Fruit fly (Drosophila melanogaster) S2 (cell line): ENCODE results near the gene Bsg.

ENCODE experiments used
- CG8478 ChIP-seq: fragments of >200 bp; optimal IDR thresholded peaks from 2 replicates; lab custom pipeline; 2018
- CTCF ChIP-seq, 2 experiments: fragments of >200 bp; optimal IDR thresholded peaks; 2 replicates each; lab custom pipeline; 2018

Bsg gene

DNA sequence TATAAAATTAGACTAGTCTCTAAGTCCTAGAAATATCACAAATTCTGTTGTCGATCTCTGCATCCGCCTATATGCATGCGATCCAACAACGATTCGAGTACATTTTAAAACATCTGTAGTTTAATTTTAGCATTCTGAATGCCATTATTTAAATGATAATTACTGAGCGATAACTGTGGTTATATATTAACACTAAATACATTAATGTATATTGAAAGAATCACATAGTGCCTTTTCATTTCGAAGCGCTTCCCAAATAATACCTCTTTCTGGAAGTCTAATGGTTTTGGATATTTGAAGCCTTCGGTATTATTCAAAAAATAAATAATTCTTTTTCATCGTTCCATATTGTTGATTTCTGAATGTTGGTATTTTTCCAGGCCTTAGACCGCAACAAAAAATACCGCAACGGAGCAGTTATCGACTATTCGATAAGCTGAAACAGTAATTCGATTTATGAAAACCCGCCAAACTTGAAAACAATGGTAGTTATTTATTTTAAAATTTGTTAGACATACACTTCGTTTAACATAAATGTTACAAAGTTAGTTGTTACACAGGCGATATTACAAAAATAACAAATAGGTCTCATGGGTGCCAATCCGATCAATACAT, 50.7 kb downstream of the Bsg start:
- TF ChIP-seq CG8478 (lab: Kevin White, UChicago), result no peak
- TF ChIP-seq CTCF (optimal IDR thresholded peaks at IDR 0.05; lab: Kevin White, UChicago), result no peak

dm6 chr2L:8142760-8143159, 59.5 kb downstream of the Bsg start:
- TF ChIP-seq CTCF (optimal IDR thresholded peaks at IDR 0.05; lab: Kevin White, UChicago) (no peak), CG8478 (lab: Kevin White, UChicago) (no peak)

dm6 chr2L:8143947-8144346, 60.7 kb downstream of the Bsg start, which contains the start of gene CG42762:
TSS of gene CG42762 (minus strand) at chr2L:8144047.
- TF ChIP-seq CTCF (optimal IDR thresholded peaks at IDR 0.05; lab: Kevin White, UChicago) (no peak), CG8478 (lab: Kevin White, UChicago) (no peak)

DNA sequence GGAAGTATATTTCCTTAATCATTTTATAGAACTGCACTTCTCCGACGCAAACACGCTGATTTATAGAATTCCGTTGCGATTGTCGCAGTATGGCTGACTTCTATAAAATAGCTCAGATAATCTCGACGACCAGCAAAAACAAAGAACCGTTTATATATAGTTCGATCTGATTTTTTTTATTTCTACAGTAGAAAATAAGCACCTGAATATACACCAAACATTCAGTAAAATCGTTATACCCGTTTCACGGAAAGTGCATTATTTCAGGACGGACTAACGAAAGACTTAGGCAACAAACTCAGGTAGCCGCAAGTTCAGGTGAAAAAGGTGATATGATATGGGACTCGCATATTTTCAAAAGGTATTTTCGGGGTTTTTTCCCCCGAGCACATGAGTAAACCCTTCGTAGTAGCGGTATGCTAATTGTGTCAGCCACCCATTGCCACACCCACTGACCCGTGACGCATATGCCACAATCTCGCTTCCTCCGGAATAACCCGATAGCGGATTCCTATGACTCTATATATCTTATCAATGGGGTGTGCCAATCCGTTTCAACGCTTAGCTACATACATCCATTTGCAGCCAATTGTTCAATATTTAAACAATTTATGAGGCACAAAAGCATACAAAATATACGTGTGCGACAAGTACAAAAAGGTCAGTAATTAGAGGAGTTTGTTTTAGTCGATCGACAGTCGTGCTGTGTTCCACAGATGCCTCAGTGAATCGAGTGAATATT, 62.0 kb downstream of the Bsg start, which contains the start of the genes CG42763 and CG43394:
Gene CG42763, minus strand, starts transcription at position 41 of the 742 bp plus-strand sequence.
Gene CG43394, plus strand, starts transcription at position 692 of the 742 bp plus-strand sequence.
- TF ChIP-seq CG8478 (lab: Kevin White, UChicago) (no peak), CTCF (optimal IDR thresholded peaks at IDR 0.05; lab: Kevin White, UChicago) (no peak)

DNA sequence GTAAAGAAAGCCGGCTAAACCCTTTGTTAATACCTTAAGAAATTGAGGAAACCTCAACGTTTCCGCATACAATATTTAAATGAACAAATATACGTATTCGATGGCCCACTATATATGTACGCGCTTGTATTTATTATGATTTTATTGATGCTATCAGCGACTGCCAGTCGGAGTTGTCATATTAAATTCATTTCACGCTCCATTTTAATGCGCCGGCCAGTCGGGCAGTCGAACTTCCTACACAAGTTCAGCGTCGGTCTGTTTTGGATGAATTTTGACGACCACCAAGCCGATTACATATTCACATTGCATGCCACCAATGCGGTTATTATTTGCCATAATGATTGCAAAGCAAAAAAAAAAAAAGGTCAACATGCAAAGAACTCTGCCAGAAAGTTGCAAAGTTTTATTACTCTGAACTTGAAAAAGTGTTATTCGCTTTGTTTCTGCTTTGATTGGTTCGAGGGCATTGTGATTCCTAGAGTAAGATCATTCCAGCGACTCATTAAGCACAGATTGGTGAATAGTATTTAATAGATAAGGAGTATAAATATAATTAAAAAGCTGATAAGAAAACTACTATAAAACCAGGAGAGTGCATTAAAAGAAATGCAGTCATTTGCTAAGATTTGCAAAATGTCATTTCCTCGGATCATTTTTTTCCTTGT, 63.9 kb downstream of the Bsg start, which contains the start of gene CG31606:
Gene CG31606, plus strand, starts transcription at position 618 of the 668 bp plus-strand sequence.
- no peak for TF ChIP-seq CG8478 (lab: Kevin White, UChicago)
- TF ChIP-seq CTCF (optimal IDR thresholded peaks at IDR 0.05; lab: Kevin White, UChicago), result no peak

DNA sequence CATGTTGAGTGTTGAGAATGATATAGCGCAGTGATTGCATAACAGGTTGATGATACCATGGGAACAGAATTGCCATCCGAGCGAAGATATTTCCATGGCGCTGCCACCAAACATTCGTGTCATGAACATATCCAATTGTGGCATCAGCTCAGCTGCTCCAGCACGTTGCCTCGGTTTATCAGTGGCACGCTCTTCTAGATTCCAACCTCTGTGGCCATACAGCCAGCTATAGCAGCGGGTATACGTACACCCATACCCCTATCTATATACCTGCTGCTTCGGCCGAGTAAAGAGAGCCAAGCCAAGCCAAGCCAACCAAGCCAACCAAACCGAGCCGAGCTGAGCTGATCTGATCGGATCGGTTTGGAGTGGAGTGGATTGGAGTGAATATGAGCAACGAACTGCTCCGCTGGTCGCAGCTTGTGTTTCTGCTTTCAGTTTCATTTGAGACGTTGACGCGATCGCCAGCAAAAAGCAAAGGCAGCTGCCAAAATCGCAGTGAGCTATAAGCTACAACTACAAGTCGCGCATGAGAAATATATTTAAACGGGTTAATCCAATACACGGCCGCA, 65.4 kb downstream of the Bsg start:
- TF ChIP-seq CTCF (optimal IDR thresholded peaks at IDR 0.05; lab: Kevin White, UChicago), result no peak
- no peak for TF ChIP-seq CG8478 (lab: Kevin White, UChicago)

- TF ChIP-seq CG8478 (lab: Kevin White, UChicago) (no peak), CTCF (optimal IDR thresholded peaks at IDR 0.05; lab: Kevin White, UChicago) (no peak)
Measured at dm6 chr2L:8156682-8157081, 73.5 kb downstream of the Bsg start.

dm6 chr2L:8157166-8157565, 73.9 kb downstream of the Bsg start:
- TF ChIP-seq CTCF (optimal IDR thresholded peaks at IDR 0.05; lab: Kevin White, UChicago), result no peak

DNA sequence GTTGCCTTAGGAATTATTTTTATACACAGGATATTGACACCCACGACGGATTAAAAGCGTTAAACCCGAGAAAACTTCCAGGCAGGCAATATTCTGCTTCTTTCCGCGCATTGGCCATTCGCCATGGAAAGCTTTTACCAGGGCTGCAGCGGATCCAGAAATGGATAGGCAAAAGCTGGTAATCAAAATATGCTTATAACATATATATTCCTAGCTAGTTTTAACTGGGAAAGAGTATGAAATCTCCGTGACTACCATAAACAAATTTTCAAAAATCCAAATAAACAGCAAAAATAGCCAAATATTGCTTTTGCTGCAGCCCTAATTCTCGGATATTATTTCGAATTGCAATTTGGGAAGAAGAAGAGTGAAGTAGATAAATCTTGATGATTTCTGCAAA, 76.3 kb downstream of the Bsg start, which contains the start of the genes PAPLA1 and Rbsn-5:
Gene PAPLA1, minus strand, starts transcription at position 141 of the 400 bp plus-strand sequence.
Gene Rbsn-5, plus strand, starts transcription at position 335 of the 400 bp plus-strand sequence.
- TF ChIP-seq CG8478 (lab: Kevin White, UChicago), result no peak
- TF ChIP-seq CTCF (optimal IDR thresholded peaks at IDR 0.05; lab: Kevin White, UChicago), result no peak

DNA sequence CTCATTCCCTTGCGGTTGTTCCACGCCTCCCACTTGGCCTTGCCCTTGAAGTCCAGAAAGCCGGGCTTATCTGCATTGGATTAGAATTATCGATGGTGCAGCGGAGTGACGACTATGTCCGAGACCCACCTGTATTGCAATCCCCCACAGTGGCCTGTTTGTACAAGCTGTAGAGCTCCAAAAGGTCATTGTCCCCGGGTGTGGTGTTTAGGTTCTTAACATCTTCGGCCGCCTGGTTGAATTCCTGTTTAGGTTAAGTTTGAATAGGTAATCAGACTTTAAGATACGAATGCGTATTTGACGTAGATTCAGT, 78.7 kb downstream of the Bsg start:
- TF ChIP-seq CG8478 (lab: Kevin White, UChicago), result no peak
- no peak for TF ChIP-seq CTCF (optimal IDR thresholded peaks at IDR 0.05; lab: Kevin White, UChicago)

DNA sequence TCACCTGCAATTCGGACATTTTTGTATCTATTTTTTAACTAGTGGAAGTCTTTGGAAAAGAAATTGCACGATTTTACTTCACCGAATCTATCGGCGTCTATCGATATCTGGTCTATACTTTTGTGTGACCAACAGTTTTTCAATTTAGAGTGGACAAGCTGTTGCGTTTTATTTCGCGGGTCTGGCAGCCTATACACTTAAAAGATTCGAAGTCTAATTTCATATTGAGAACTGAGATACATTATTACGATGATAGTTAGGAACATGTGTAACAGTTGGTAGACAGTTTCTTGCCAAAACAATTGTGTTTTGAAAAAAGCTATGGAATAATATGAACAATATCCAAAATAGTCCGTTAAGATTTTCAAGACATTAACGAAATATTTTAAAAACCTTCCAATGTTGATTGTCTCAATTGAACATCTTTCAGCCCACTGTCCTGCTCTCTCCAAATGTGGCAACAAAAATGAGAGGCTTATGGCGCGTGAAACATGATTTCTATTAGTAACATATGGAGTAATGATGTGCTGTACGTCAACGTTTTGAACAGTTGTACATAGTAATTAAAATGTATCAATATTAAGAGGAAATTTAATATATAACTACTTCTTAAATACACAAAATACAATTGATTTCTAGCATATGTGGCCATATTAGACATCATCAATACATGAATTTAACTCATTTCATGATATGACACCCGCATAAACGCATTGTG, 79.2 kb downstream of the Bsg start, which contains the start of gene Acbp1:
Gene Acbp1, minus strand, starts transcription at position 146 of the 718 bp plus-strand sequence.
- TF ChIP-seq CTCF (optimal IDR thresholded peaks at IDR 0.05; lab: Kevin White, UChicago), result no peak
- TF ChIP-seq CG8478 (lab: Kevin White, UChicago), result no peak

DNA sequence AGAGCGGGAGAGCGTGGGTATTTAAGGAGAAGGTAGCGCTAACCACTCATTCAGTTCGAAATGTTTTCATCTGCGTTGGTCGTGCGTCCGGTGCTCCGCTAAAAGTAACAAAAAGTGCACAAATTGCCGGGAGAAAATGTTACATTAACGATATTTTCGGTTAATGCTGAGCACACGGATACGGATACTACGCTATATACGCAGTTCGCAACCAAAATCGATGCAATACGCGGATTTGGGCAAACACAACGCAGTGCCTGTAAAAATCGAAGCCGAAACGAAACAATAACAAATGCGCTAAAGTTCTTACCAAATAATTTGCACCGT, 79.8 kb downstream of the Bsg start, which contains the start of gene Piezo:
Gene Piezo, plus strand, starts transcription at position 49 of the 327 bp plus-strand sequence.
- TF ChIP-seq CG8478 (lab: Kevin White, UChicago), result no peak
- no peak for TF ChIP-seq CTCF (optimal IDR thresholded peaks at IDR 0.05; lab: Kevin White, UChicago)

- TF ChIP-seq CG8478 (lab: Kevin White, UChicago), result no peak
- TF ChIP-seq CTCF (optimal IDR thresholded peaks at IDR 0.05; lab: Kevin White, UChicago), result no peak
Measured at dm6 chr2L:8163588-8164166, 80.5 kb downstream of the Bsg start.

DNA sequence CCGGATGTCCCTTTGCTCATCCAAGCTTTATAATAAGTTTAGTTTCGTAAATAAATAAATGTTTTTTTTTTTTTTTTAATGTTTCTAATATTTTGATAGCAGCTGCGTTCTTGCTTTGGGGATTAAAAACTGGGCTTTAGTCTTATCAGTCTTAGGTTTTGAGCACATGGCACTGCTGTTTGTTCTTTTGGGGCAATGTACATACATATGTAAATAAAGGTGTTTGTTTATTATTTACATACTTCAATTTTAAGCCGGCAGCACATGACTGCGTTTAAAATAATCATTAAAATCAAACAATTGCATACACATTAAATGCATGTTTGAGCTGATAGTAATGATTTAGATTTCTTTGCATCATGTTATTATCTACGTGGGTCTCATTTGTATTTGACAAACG, 81.0 kb downstream of the Bsg start:
- TF ChIP-seq CTCF (optimal IDR thresholded peaks at IDR 0.05; lab: Kevin White, UChicago) (no peak), CG8478 (lab: Kevin White, UChicago) (no peak)
